Fruit fly (Drosophila melanogaster) whole organism, embryonic: ENCODE measurements around the gene ppl.

Experiments
- Antp ChIP-seq: fragments of 200-800 bp; sonication (Bioruptor generic); optimal IDR thresholded peaks from 3 replicates; lab custom pipeline; 2016; ENCODE audit warnings: missing biosample characterization, missing genetic modification characterization
- CG10274 ChIP-seq: fragments of 200-800 bp; sonication (Bioruptor generic); optimal IDR thresholded peaks from 3 replicates; lab custom pipeline; 2017; ENCODE audit warnings: missing biosample characterization, mild to moderate bottlenecking, missing genetic modification characterization
- CG10431 ChIP-seq: fragments of 200-800 bp; sonication (Bioruptor generic); optimal IDR thresholded peaks from 3 replicates; lab custom pipeline; 2018; ENCODE audit warnings: missing biosample characterization, mild to moderate bottlenecking, missing genetic modification characterization
- CG11560 ChIP-seq: fragments of 200-800 bp; sonication (Bioruptor generic); IDR thresholded peaks from 3 replicates; pipeline ENCODE4 v1.3.6; 2022; ENCODE audit warnings: missing biosample characterization, missing genetic modification characterization
- CG16813 ChIP-seq: fragments of 200-800 bp; sonication (Bioruptor generic); IDR thresholded peaks from 3 replicates; pipeline ENCODE4 v1.3.6; 2022; ENCODE audit warnings: missing biosample characterization, missing genetic modification characterization; ENCODE audit not compliant: partially characterized antibody
- CG17186 ChIP-seq: fragments of 200-800 bp; sonication (Bioruptor generic); optimal IDR thresholded peaks from 3 replicates; lab custom pipeline; 2017; ENCODE audit warnings: missing biosample characterization, missing genetic modification reagents, missing genetic modification characterization
- CG17568 ChIP-seq: fragments of 200-800 bp; sonication (Bioruptor generic); optimal IDR thresholded peaks from 2 replicates; lab custom pipeline; 2018; ENCODE audit warnings: missing biosample characterization, mild to moderate bottlenecking, missing genetic modification characterization, moderate library complexity
- CG17829 ChIP-seq: fragments of 200-800 bp; optimal IDR thresholded peaks from 2 replicates; lab custom pipeline; 2019; ENCODE audit warnings: missing biosample characterization, mild to moderate bottlenecking, missing genetic modification characterization, moderate library complexity
- CG1832 ChIP-seq: fragments of 200-800 bp; sonication (Bioruptor generic); optimal IDR thresholded peaks from 2 replicates; lab custom pipeline; 2017; ENCODE audit warnings: missing biosample characterization, mild to moderate bottlenecking, missing genetic modification characterization, inconsistent platforms
- CG18599 ChIP-seq: fragments of 200-800 bp; sonication (Bioruptor generic); optimal IDR thresholded peaks from 3 replicates; lab custom pipeline; 2017; ENCODE audit warnings: missing biosample characterization, missing genetic modification characterization, mild to moderate bottlenecking, moderate library complexity, missing genetic modification reagents
- CG30431 ChIP-seq: fragments of 200-800 bp; sonication (Bioruptor generic); optimal IDR thresholded peaks from 2 replicates; lab custom pipeline; 2017; ENCODE audit warnings: missing biosample characterization, missing genetic modification characterization
- CG3163 ChIP-seq: fragments of 200-800 bp; sonication (Bioruptor generic); optimal IDR thresholded peaks from 3 replicates; lab custom pipeline; 2016; ENCODE audit warnings: missing biosample characterization, missing genetic modification characterization
- CG34224 ChIP-seq: fragments of 200-800 bp; sonication (Bioruptor generic); IDR thresholded peaks from 3 replicates; pipeline ENCODE4 v1.3.6; 2022; ENCODE audit warnings: missing biosample characterization, missing genetic modification characterization; ENCODE audit not compliant: partially characterized antibody
- CG3995 ChIP-seq: fragments of 200-800 bp; sonication (Bioruptor generic); optimal IDR thresholded peaks from 3 replicates; lab custom pipeline; 2016; ENCODE audit warnings: missing biosample characterization, missing genetic modification characterization
- CG5953 ChIP-seq: fragments of 200-800 bp; sonication (Bioruptor generic); IDR thresholded peaks from 2 replicates; pipeline ENCODE4 v1.3.6; 2022; ENCODE audit warnings: missing biosample characterization, missing genetic modification characterization
- CG6854 ChIP-seq: fragments of 200-800 bp; sonication (Bioruptor generic); optimal IDR thresholded peaks from 3 replicates; lab custom pipeline; 2017; ENCODE audit warnings: missing biosample characterization, mild to moderate bottlenecking, missing genetic modification characterization
- CG9932 ChIP-seq: fragments of 200-800 bp; sonication (Bioruptor generic); IDR thresholded peaks from 2 replicates; pipeline ENCODE4 v1.3.6; 2022; ENCODE audit warnings: missing biosample characterization, missing genetic modification characterization
- CoRest ChIP-seq: fragments of 200-800 bp; sonication (Bioruptor generic); optimal IDR thresholded peaks from 3 replicates; lab custom pipeline; 2018; ENCODE audit warnings: missing biosample characterization, mild to moderate bottlenecking, missing genetic modification characterization, moderate library complexity
- Dip2 ChIP-seq: fragments of 200-800 bp; sonication (Bioruptor generic); IDR thresholded peaks from 2 replicates; pipeline ENCODE4 v1.3.6; 2022; ENCODE audit warnings: missing biosample characterization, missing genetic modification characterization
- Dp ChIP-seq: fragments of 200-800 bp; sonication (Bioruptor generic); optimal IDR thresholded peaks from 2 replicates; lab custom pipeline; 2018; ENCODE audit warnings: missing biosample characterization, mild to moderate bottlenecking, missing genetic modification characterization, moderate library complexity
- Ets97D ChIP-seq: fragments of 200-800 bp; sonication (Bioruptor generic); optimal IDR thresholded peaks from 3 replicates; lab custom pipeline; 2016; ENCODE audit warnings: missing biosample characterization, missing genetic modification characterization
- HLHmδ ChIP-seq: fragments of 200-800 bp; sonication (Bioruptor generic); optimal IDR thresholded peaks from 2 replicates; lab custom pipeline; 2018; ENCODE audit warnings: missing biosample characterization, mild to moderate bottlenecking, missing genetic modification characterization, moderate library complexity
- Jarid2 ChIP-seq: fragments of 200-800 bp; sonication (Bioruptor generic); optimal IDR thresholded peaks from 3 replicates; lab custom pipeline; 2017; ENCODE audit warnings: mild to moderate bottlenecking, missing biosample characterization, missing genetic modification reagents, missing genetic modification characterization
- Mad ChIP-seq: fragments of 200-800 bp; sonication (Bioruptor generic); optimal IDR thresholded peaks from 2 replicates; lab custom pipeline; 2016; ENCODE audit warnings: missing biosample characterization, missing genetic modification characterization
- NC2α ChIP-seq: fragments of 200-800 bp; sonication (Bioruptor generic); optimal IDR thresholded peaks from 2 replicates; lab custom pipeline; 2016; ENCODE audit warnings: missing biosample characterization, missing genetic modification characterization
- YL-1 ChIP-seq: fragments of 200-800 bp; sonication (Bioruptor generic); optimal IDR thresholded peaks from 3 replicates; lab custom pipeline; 2017; ENCODE audit warnings: missing biosample characterization, mild to moderate bottlenecking, missing genetic modification characterization
- ap ChIP-seq: fragments of 200-800 bp; sonication (Bioruptor generic); IDR thresholded peaks from 2 replicates; pipeline ENCODE4 v1.3.6; 2022; ENCODE audit warnings: missing biosample characterization, missing genetic modification characterization
- bbx ChIP-seq: fragments of 200-800 bp; sonication (Bioruptor generic); IDR thresholded peaks from 2 replicates; pipeline ENCODE4 v1.3.6; 2022; ENCODE audit warnings: missing biosample characterization, missing genetic modification characterization; ENCODE audit not compliant: partially characterized antibody
- bigmax ChIP-seq: fragments of 200-800 bp; sonication (Bioruptor generic); optimal IDR thresholded peaks from 2 replicates; lab custom pipeline; 2018; ENCODE audit warnings: missing biosample characterization, mild to moderate bottlenecking, missing genetic modification characterization
- chm ChIP-seq: fragments of 200-800 bp; sonication (Bioruptor generic); IDR thresholded peaks from 2 replicates; pipeline ENCODE4 v1.3.6; 2022; ENCODE audit warnings: missing biosample characterization, missing genetic modification characterization
- chn ChIP-seq: fragments of 200-800 bp; sonication (Bioruptor generic); optimal IDR thresholded peaks from 2 replicates; lab custom pipeline; 2016; ENCODE audit warnings: missing biosample characterization, missing genetic modification characterization
- crp ChIP-seq, 2 experiments: fragments of 200-800 bp; sonication (Bioruptor generic); optimal IDR thresholded peaks; 2 replicates in 1 of 2; 3 replicates in 1 of 2; lab custom pipeline; 2017; ENCODE audit warnings: missing biosample characterization in 2 of 2, missing genetic modification characterization in 2 of 2, mild to moderate bottlenecking in 1 of 2, moderate library complexity in 1 of 2
- dm ChIP-seq: fragments of 200-800 bp; sonication (Bioruptor generic); optimal IDR thresholded peaks from 3 replicates; lab custom pipeline; 2016; ENCODE audit warnings: missing biosample characterization, missing genetic modification characterization
- emc ChIP-seq: fragments of 200-800 bp; sonication (Bioruptor generic); optimal IDR thresholded peaks from 2 replicates; lab custom pipeline; 2016; ENCODE audit warnings: missing biosample characterization, missing genetic modification characterization
- ems ChIP-seq: fragments of 200-800 bp; sonication (Bioruptor generic); optimal IDR thresholded peaks from 3 replicates; lab custom pipeline; 2016; ENCODE audit warnings: missing biosample characterization, missing genetic modification characterization
- ewg ChIP-seq: fragments of 200-800 bp; sonication (Bioruptor generic); optimal IDR thresholded peaks from 3 replicates; lab custom pipeline; 2017; ENCODE audit warnings: mild to moderate bottlenecking, missing biosample characterization, missing genetic modification reagents, missing genetic modification characterization
- fd96Cb ChIP-seq: fragments of 200-800 bp; sonication (Bioruptor generic); optimal IDR thresholded peaks from 2 replicates; lab custom pipeline; 2018; ENCODE audit warnings: missing biosample characterization, mild to moderate bottlenecking, missing genetic modification characterization, moderate library complexity
- gsb ChIP-seq: fragments of 200-800 bp; sonication (Bioruptor generic); IDR thresholded peaks from 2 replicates; pipeline ENCODE4 v1.3.6; 2022; ENCODE audit warnings: missing biosample characterization, missing genetic modification characterization
- gsb-n ChIP-seq: fragments of 200-800 bp; sonication (Bioruptor generic); optimal IDR thresholded peaks from 3 replicates; lab custom pipeline; 2018; ENCODE audit warnings: missing biosample characterization, mild to moderate bottlenecking, missing genetic modification characterization
- ind ChIP-seq: fragments of 200-800 bp; sonication (Bioruptor generic); optimal IDR thresholded peaks from 3 replicates; lab custom pipeline; 2016; ENCODE audit warnings: missing biosample characterization, missing genetic modification characterization
- lbe ChIP-seq: fragments of 200-800 bp; sonication (Bioruptor generic); optimal IDR thresholded peaks from 2 replicates; lab custom pipeline; 2016; ENCODE audit warnings: missing biosample characterization, mild to moderate bottlenecking, missing genetic modification characterization
- nau ChIP-seq: fragments of 200-800 bp; sonication (Bioruptor generic); optimal IDR thresholded peaks from 3 replicates; lab custom pipeline; 2017; ENCODE audit warnings: missing biosample characterization, mild to moderate bottlenecking, missing genetic modification characterization, missing genetic modification reagents
- pan ChIP-seq, 4 experiments: fragments of >200 bp in 3 of 4; fragments of 200-800 bp in 1 of 4; sonication (Bioruptor generic) in 1 of 4; optimal IDR thresholded peaks in 3 of 4; IDR thresholded peaks in 1 of 4; 2 replicates each; pipeline versions ENCODE4 v1.3.6 to Lab custom; 2017 to 2022; ENCODE audit warnings: missing biosample characterization in 2 of 4, missing genetic modification characterization in 2 of 4, mixed read lengths in 1 of 4
- repo ChIP-seq: fragments of 200-800 bp; sonication (Bioruptor generic); optimal IDR thresholded peaks from 2 replicates; lab custom pipeline; 2016; ENCODE audit warnings: missing biosample characterization, missing genetic modification characterization
- sens ChIP-seq: fragments of 200-800 bp; sonication (Bioruptor generic); peaks from one replicate; lab custom pipeline; 2016; ENCODE audit warnings: missing biosample characterization, missing genetic modification characterization
- seq ChIP-seq: fragments of 200-800 bp; sonication (Bioruptor generic); IDR thresholded peaks from 2 replicates; pipeline ENCODE4 v1.3.6; 2022; ENCODE audit warnings: missing biosample characterization, missing genetic modification characterization
- ssp ChIP-seq: fragments of 200-800 bp; sonication (Bioruptor generic); IDR thresholded peaks from 2 replicates; pipeline ENCODE4 v1.3.6; 2022; ENCODE audit warnings: missing biosample characterization, missing genetic modification characterization
- stwl ChIP-seq: fragments of 200-800 bp; sonication (Bioruptor generic); optimal IDR thresholded peaks from 3 replicates; lab custom pipeline; 2018; ENCODE audit warnings: missing biosample characterization, mild to moderate bottlenecking, missing genetic modification characterization, moderate library complexity
- wor ChIP-seq: fragments of 200-800 bp; sonication (Bioruptor generic); IDR thresholded peaks from 2 replicates; pipeline ENCODE4 v1.3.6; 2022; ENCODE audit warnings: missing biosample characterization, missing genetic modification characterization
- zen ChIP-seq: fragments of 200-800 bp; sonication (Bioruptor generic); optimal IDR thresholded peaks from 3 replicates; lab custom pipeline; 2018; ENCODE audit warnings: missing biosample characterization, mild to moderate bottlenecking, missing genetic modification characterization, moderate library complexity
- zfh2 ChIP-seq: fragments of 200-800 bp; sonication (Bioruptor generic); optimal IDR thresholded peaks from 2 replicates; lab custom pipeline; 2016; ENCODE audit warnings: missing biosample characterization, missing genetic modification characterization

Gene ppl

dm6 chr3L:21251381-21251780 lies 29.9 kb downstream of the ppl start (continued):
- no peak for TF ChIP-seq gsb (GFP tag; lab: Robert Waterston, UW)
- no peak for TF ChIP-seq CG1832 (GFP tag; lab: Kevin White, UChicago)
- no peak for TF ChIP-seq CG16813 (GFP tag; lab: Robert Waterston, UW)
- no peak for TF ChIP-seq chn
- TF ChIP-seq HLHmδ (GFP tag; lab: Kevin White, UChicago) = no peak
- peak; percentile 20 for TF ChIP-seq CG18599
- no peak for TF ChIP-seq nau (GFP tag; lab: Kevin White, UChicago)
- TF ChIP-seq fd96Cb (tag; lab: Kevin White, UChicago) = no peak
- TF ChIP-seq ems (GFP tag; lab: Kevin White, UChicago) = no peak
- TF ChIP-seq CG30431 (GFP tag; lab: Kevin White, UChicago) = no peak
- no peak for TF ChIP-seq zfh2 (GFP tag; lab: Kevin White, UChicago)
- TF ChIP-seq gsb-n (tag; lab: Kevin White, UChicago) = no peak
- no peak for TF ChIP-seq dm (GFP tag; lab: Kevin White, UChicago)
- TF ChIP-seq CG10274 (GFP tag; lab: Kevin White, UChicago) = no peak
- no peak for TF ChIP-seq ap (GFP tag; lab: Robert Waterston, UW)
- no peak for TF ChIP-seq Ets97D (GFP tag; lab: Kevin White, UChicago)
- TF ChIP-seq seq (GFP tag; lab: Robert Waterston, UW) = peak; percentile 38; the same call in 1 of the 2 replicates
- no peak for TF ChIP-seq stwl (tag; lab: Kevin White, UChicago)
- peak; percentile 73 for TF ChIP-seq sens (GFP tag; lab: Kevin White, UChicago)
- TF ChIP-seq CG3163 (GFP tag; lab: Kevin White, UChicago) = no peak
- TF ChIP-seq ind (GFP tag; lab: Kevin White, UChicago) = peak; percentile 14
- TF ChIP-seq Dip2 (GFP tag; lab: Robert Waterston, UW) = no peak
- no peak for TF ChIP-seq CG11560
- no peak for TF ChIP-seq bigmax (GFP tag; lab: Kevin White, UChicago)
- 0 out of 2 replicates have a peak, but pooled peaks have one; percentile 17 for TF ChIP-seq ssp (GFP tag; lab: Robert Waterston, UW)
- no peak for TF ChIP-seq CG17186 (GFP tag; lab: Kevin White, UChicago)
- no peak for TF ChIP-seq emc (GFP tag; lab: Kevin White, UChicago)
- TF ChIP-seq lbe (GFP tag; lab: Kevin White, UChicago) = no peak
- no peak for TF ChIP-seq wor
- TF ChIP-seq Antp (GFP tag; lab: Kevin White, UChicago) = peak; percentile 14
- TF ChIP-seq CG34224 (GFP tag; lab: Robert Waterston, UW) = no peak
- no peak for TF ChIP-seq repo (GFP tag; lab: Kevin White, UChicago)
- no peak for TF ChIP-seq zen (tag; lab: Kevin White, UChicago)
- no peak for TF ChIP-seq Dp (GFP tag; lab: Kevin White, UChicago)
- no peak for TF ChIP-seq bbx (GFP tag; lab: Robert Waterston, UW)
- TF ChIP-seq crp (GFP tag; optimal IDR thresholded peaks at IDR 0.05; lab: Kevin White, UChicago) = no peak
- TF ChIP-seq CG3995 (GFP tag; lab: Kevin White, UChicago) = no peak
- no peak for TF ChIP-seq CG6854 (GFP tag; lab: Kevin White, UChicago)
- no peak for TF ChIP-seq pan (optimal IDR thresholded peaks at IDR 0.05; lab: Kevin White, UChicago)
- peak in 1 of 2 experiments; percentile 25 for TF ChIP-seq pan (GFP tag; optimal IDR thresholded peaks at IDR 0.05 in 1 of 2, IDR thresholded peaks at IDR 0.05 in 1 of 2)
- TF ChIP-seq CG17829 (tag; lab: Kevin White, UChicago) = no peak
- no peak for TF ChIP-seq chm (GFP tag; lab: Robert Waterston, UW)
- TF ChIP-seq NC2α (GFP tag; lab: Kevin White, UChicago) = no peak
- TF ChIP-seq Jarid2 (GFP tag; lab: Kevin White, UChicago) = no peak
- 0 out of 2 replicates have a peak, but pooled peaks have one; percentile 13 for TF ChIP-seq CG5953 (GFP tag; lab: Robert Waterston, UW)
- no peak for TF ChIP-seq Mad (GFP tag; lab: Kevin White, UChicago)
- no peak for TF ChIP-seq CG10431 (GFP tag; lab: Kevin White, UChicago)
- TF ChIP-seq YL-1 = no peak
- no peak for TF ChIP-seq ewg
- TF ChIP-seq CoRest = no peak
- TF ChIP-seq CG17568 (GFP tag; lab: Kevin White, UChicago) = no peak
- TF ChIP-seq CG9932 (GFP tag; lab: Robert Waterston, UW) = peak; percentile 46
